Fruit fly (Drosophila melanogaster) whole organism, prepupa: ENCODE data around the gene Gycalpha99B.

ENCODE experiments used
- CG16779 ChIP-seq: fragments of 200-800 bp; sonication (Bioruptor generic); optimal IDR thresholded peaks from 3 replicates; lab custom pipeline; 2017; ENCODE audit warnings: missing biosample characterization, mild to moderate bottlenecking, missing genetic modification characterization
- CG31627 ChIP-seq: fragments of 200-800 bp; sonication (Bioruptor generic); optimal IDR thresholded peaks from 3 replicates; lab custom pipeline; 2016; ENCODE audit warnings: missing biosample characterization, missing genetic modification characterization
- Gug ChIP-seq: fragments of 200-800 bp; sonication (Bioruptor generic); IDR thresholded peaks from 2 replicates; pipeline ENCODE4 v1.3.6; 2022; ENCODE audit warnings: missing biosample characterization, missing genetic modification characterization
- Hr39 ChIP-seq: fragments of 200-800 bp; sonication (Bioruptor generic); optimal IDR thresholded peaks from 2 replicates; lab custom pipeline; 2016; ENCODE audit warnings: missing biosample characterization, missing genetic modification characterization
- Smox ChIP-seq: fragments of 200-800 bp; sonication (Bioruptor generic); optimal IDR thresholded peaks from 3 replicates; lab custom pipeline; 2016; ENCODE audit warnings: missing biosample characterization, missing genetic modification characterization
- Sox102F ChIP-seq: fragments of 200-800 bp; sonication (Bioruptor generic); optimal IDR thresholded peaks from 2 replicates; lab custom pipeline; 2016; ENCODE audit warnings: missing biosample characterization, mild to moderate bottlenecking, missing genetic modification characterization
- dac ChIP-seq: fragments of 200-800 bp; sonication (Bioruptor generic); optimal IDR thresholded peaks from 2 replicates; lab custom pipeline; 2017; ENCODE audit warnings: missing biosample characterization, mild to moderate bottlenecking, missing genetic modification characterization
- eg ChIP-seq: fragments of 200-800 bp; sonication (Bioruptor generic); IDR thresholded peaks from 3 replicates; pipeline ENCODE4 v1.3.6; 2022; ENCODE audit warnings: missing biosample characterization, missing genetic modification characterization
- fd59A ChIP-seq: fragments of 200-800 bp; sonication (Bioruptor generic); optimal IDR thresholded peaks from 2 replicates; lab custom pipeline; 2017; ENCODE audit warnings: missing biosample characterization, mild to moderate bottlenecking, missing genetic modification characterization, missing genetic modification reagents
- salr ChIP-seq, 2 experiments: fragments of 200-800 bp; sonication (Bioruptor generic); optimal IDR thresholded peaks; 3 replicates each; lab custom pipeline; 2016 to 2018; ENCODE audit warnings: missing biosample characterization in 2 of 2, missing genetic modification characterization in 2 of 2, mild to moderate bottlenecking in 1 of 2
- vri ChIP-seq: fragments of 200-800 bp; sonication (Bioruptor generic); optimal IDR thresholded peaks from 3 replicates; lab custom pipeline; 2016; ENCODE audit warnings: missing biosample characterization, mild to moderate bottlenecking, missing genetic modification characterization

dm6 chr3R:29695744-29696143 is 13.4 kb downstream of the Gycalpha99B start:
- TF ChIP-seq vri (GFP tag; lab: Kevin White, UChicago) (no peak), fd59A (GFP tag; lab: Kevin White, UChicago) (no peak), CG16779 (tag; lab: Kevin White, UChicago) (no peak), Gug (GFP tag; lab: Robert Waterston, UW) (no peak), Sox102F (GFP tag; lab: Kevin White, UChicago) (no peak), salr (GFP tag; optimal IDR thresholded peaks at IDR 0.05; lab: Kevin White, UChicago) (no peak), dac (GFP tag; lab: Kevin White, UChicago) (no peak), eg (GFP tag; lab: Robert Waterston, UW) (no peak), Smox (GFP tag; lab: Kevin White, UChicago) (no peak), Hr39 (GFP tag; lab: Kevin White, UChicago) (no peak), CG31627 (GFP tag; lab: Kevin White, UChicago) (no peak)
